Fruit fly (Drosophila melanogaster): ENCODE results near the gene CG10347.

Gene CG10347

dm6 chrX:11854758-11855465, at the start of gene CG10347, which contains the start of gene ATP7:
Gene CG10347, minus strand, starts transcription at chrX:11854931.
Gene ATP7, plus strand, starts transcription at chrX:11855022.
- TF ChIP-seq Pif1A (GFP tag; optimal IDR thresholded peaks at IDR 0.05) (peak; percentile 27), Ets98B (GFP tag; IDR thresholded peaks at IDR 0.05) (no peak), CG8301 (tag; optimal IDR thresholded peaks at IDR 0.05) (no peak), CG17806 (tag; optimal IDR thresholded peaks at IDR 0.05) (no peak), CG8159 (tag; optimal IDR thresholded peaks at IDR 0.05) (no peak), CG9948 (tag; optimal IDR thresholded peaks at IDR 0.05) (no peak), rn (GFP tag; IDR thresholded peaks at IDR 0.05) (no peak), Pif1B (GFP tag; optimal IDR thresholded peaks at IDR 0.05) (no peak), EcR (GFP tag; optimal IDR thresholded peaks at IDR 0.05) (no peak), CG14655 (GFP tag; optimal IDR thresholded peaks at IDR 0.05) (no peak), CG12605 (GFP tag; IDR thresholded peaks at IDR 0.05) (no peak), CG13204 (GFP tag; optimal IDR thresholded peaks at IDR 0.05) (no peak), D1 (tag; optimal IDR thresholded peaks at IDR 0.05) (no peak), CG32121 (GFP tag; IDR thresholded peaks at IDR 0.05) (0 out of 2 replicates have a peak, but pooled peaks have one; percentile 7), Snoo (tag; optimal IDR thresholded peaks at IDR 0.05) (peak; percentile 2), CG10348 (GFP tag; IDR thresholded peaks at IDR 0.05) (no peak)

dm6 chrX:11895141-11895540, 40.4 kb upstream of the CG10347 start:
- TF ChIP-seq CG8301 (tag; optimal IDR thresholded peaks at IDR 0.05) (no peak), Ets98B (GFP tag; IDR thresholded peaks at IDR 0.05) (no peak), Snoo (tag; optimal IDR thresholded peaks at IDR 0.05) (no peak), CG4496 (GFP tag; IDR thresholded peaks at IDR 0.05) (no peak), D1 (tag; optimal IDR thresholded peaks at IDR 0.05) (no peak), fd96Ca (GFP tag; IDR thresholded peaks at IDR 0.05) (no peak), CG32121 (GFP tag; IDR thresholded peaks at IDR 0.05) (no peak), CG15710 (tag; optimal IDR thresholded peaks at IDR 0.05) (no peak), CG14655 (GFP tag; optimal IDR thresholded peaks at IDR 0.05) (no peak), CG12605 (GFP tag; IDR thresholded peaks at IDR 0.05) (no peak), Pif1A (GFP tag; optimal IDR thresholded peaks at IDR 0.05) (no peak)

DNA sequence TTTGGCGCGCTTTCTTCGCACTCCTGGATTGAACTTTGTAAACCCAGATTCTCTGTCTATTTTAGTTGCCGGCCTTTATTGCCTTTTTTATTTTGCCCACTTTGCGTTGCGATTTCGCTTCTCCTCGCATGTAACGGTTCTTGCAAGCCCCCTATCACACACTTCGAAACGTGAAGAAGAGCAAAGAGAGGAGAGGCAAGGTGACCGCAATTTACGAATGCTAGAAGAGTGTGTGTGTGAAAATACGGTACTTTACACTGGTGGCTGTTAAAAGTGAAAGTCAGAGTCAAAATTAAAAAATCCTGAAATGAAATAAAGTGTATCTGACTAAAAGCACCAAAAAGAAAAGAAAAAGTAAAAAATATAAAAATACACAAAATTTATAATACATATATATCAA, 39.5 kb upstream of the CG10347 start:
- TF ChIP-seq rn (GFP tag; IDR thresholded peaks at IDR 0.05) (no peak), Ets98B (GFP tag; IDR thresholded peaks at IDR 0.05) (no peak), CG8301 (tag; optimal IDR thresholded peaks at IDR 0.05) (no peak), Pif1A (GFP tag; optimal IDR thresholded peaks at IDR 0.05) (no peak), CG12605 (GFP tag; IDR thresholded peaks at IDR 0.05) (no peak), CG15710 (tag; optimal IDR thresholded peaks at IDR 0.05) (no peak), CG4496 (GFP tag; IDR thresholded peaks at IDR 0.05) (no peak), CG8159 (tag; optimal IDR thresholded peaks at IDR 0.05) (no peak), CG34367 (tag; optimal IDR thresholded peaks at IDR 0.05) (no peak), D1 (tag; optimal IDR thresholded peaks at IDR 0.05) (no peak), fd96Ca (GFP tag; IDR thresholded peaks at IDR 0.05) (no peak), CG32121 (GFP tag; IDR thresholded peaks at IDR 0.05) (no peak), CG9948 (tag; optimal IDR thresholded peaks at IDR 0.05) (no peak)

- TF ChIP-seq CG4496 (GFP tag; IDR thresholded peaks at IDR 0.05) = no peak
- TF ChIP-seq rn (GFP tag; IDR thresholded peaks at IDR 0.05) = no peak
- TF ChIP-seq EcR (GFP tag; optimal IDR thresholded peaks at IDR 0.05) = no peak
- TF ChIP-seq CG13204 (GFP tag; optimal IDR thresholded peaks at IDR 0.05) = no peak
- no peak for TF ChIP-seq CG10348 (GFP tag; IDR thresholded peaks at IDR 0.05)
- TF ChIP-seq Snoo (tag; optimal IDR thresholded peaks at IDR 0.05) = no peak
- TF ChIP-seq Pif1A (GFP tag; optimal IDR thresholded peaks at IDR 0.05) = no peak
- no peak for TF ChIP-seq CG8301 (tag; optimal IDR thresholded peaks at IDR 0.05)
- TF ChIP-seq fd96Ca (GFP tag; IDR thresholded peaks at IDR 0.05) = no peak
- no peak for TF ChIP-seq CG32121 (GFP tag; IDR thresholded peaks at IDR 0.05)
- no peak for TF ChIP-seq CG34367 (tag; optimal IDR thresholded peaks at IDR 0.05)
- no peak for TF ChIP-seq CG15710 (tag; optimal IDR thresholded peaks at IDR 0.05)
- TF ChIP-seq CG12605 (GFP tag; IDR thresholded peaks at IDR 0.05) = no peak
- TF ChIP-seq gl (tag; optimal IDR thresholded peaks at IDR 0.05) = no peak
- no peak for TF ChIP-seq CG8159 (tag; optimal IDR thresholded peaks at IDR 0.05)
- TF ChIP-seq Ets98B (GFP tag; IDR thresholded peaks at IDR 0.05) = no peak
- TF ChIP-seq CG14655 (GFP tag; optimal IDR thresholded peaks at IDR 0.05) = no peak
- TF ChIP-seq CG17806 (tag; optimal IDR thresholded peaks at IDR 0.05) = no peak
Observed at dm6 chrX:11893643-11894042, 38.9 kb upstream of the CG10347 start, which contains the start of gene wisp. Gene wisp, plus strand, starts transcription at chrX:11893943.

DNA sequence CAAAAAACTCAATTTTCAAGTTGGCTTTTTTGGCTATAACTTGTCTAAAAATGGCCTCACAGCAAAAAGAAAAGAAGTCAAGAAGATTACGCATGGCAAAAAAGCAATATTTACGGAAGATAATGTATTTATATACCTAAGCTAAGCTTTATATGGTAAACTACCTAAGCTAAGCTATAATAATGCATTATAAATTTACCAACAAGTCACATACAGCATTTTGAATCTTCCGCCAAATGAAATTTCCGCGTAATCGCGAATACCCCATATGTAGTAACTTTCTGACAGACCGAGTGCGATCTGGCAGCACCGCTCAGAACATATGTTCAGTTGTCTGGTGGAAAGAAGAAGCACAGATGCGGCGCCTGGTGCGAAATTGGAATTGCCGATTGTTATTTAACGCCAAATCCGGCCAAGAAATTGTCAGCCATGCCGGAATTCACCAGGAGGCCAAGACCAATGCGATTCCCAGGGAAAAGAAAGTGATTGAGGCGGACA, 37.0 kb upstream of the CG10347 start, which contains the start of gene sicily:
TSS of gene sicily (plus strand) at position 51 of the 498 bp plus-strand sequence.
- TF ChIP-seq CG9948 (tag; optimal IDR thresholded peaks at IDR 0.05) = no peak
- no peak for TF ChIP-seq Pif1A (GFP tag; optimal IDR thresholded peaks at IDR 0.05)
- no peak for TF ChIP-seq Pif1B (GFP tag; optimal IDR thresholded peaks at IDR 0.05)

DNA sequence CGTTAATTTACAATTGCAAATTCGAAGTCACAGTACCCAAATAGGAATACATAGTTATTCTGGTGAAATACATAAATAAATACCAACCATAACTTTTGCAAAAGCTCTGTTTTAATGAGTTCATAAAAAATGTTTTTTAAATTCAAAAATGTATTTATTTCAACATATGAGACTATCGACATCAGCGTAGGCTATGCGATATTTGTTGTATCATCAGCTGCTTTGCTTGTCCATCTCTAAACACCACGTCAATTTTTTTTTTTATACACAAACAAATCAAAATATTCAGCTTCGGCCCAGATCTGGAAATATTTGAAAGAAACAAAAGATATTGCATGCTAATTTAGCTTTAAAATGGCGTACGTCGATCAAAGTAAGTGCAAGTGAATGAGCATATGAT, 33.4 kb upstream of the CG10347 start, which contains the start of gene CG1840:
TSS of gene CG1840 (plus strand) at position 211 of the 400 bp plus-strand sequence.
- no peak for TF ChIP-seq CG17806 (tag; optimal IDR thresholded peaks at IDR 0.05)
- no peak for TF ChIP-seq gl (tag; optimal IDR thresholded peaks at IDR 0.05)
- TF ChIP-seq CG12605 (GFP tag; IDR thresholded peaks at IDR 0.05) = peak; percentile 22; the same call in 1 of the 2 replicates
